Fruit fly (Drosophila melanogaster): ENCODE data around the gene CG9444.

DNA sequence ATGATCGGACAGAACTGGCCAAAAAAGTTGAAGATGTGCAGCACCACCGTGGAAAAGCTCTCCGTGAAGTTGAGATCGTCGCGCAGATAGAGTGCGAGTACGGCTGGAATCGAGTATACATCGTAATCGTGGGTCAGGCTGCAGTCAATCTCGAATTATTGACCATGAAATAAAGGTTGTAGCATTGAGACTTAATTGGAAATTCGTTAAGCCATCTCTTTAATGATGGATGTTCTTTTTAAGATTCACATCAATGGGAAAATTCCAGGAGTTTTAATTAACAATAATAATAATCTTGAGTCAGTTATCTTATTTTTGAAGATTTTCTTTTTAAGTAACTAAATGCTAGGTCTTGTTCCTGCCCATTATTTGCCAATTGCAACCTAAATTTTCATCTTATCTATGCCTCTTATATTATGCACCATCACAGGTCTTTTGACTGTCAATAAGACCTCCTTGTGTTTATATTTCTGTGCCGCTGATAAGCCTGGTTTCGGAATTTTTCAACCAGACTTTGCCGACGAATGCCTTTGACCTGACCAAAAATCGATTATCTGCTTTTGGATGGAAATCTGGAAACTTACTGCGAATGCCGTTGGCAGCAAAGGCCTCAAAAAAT is 891 bp downstream of the CG9444 start:
- TF ChIP-seq OdsH (GFP tag; optimal IDR thresholded peaks at IDR 0.05) (no peak), CG34406 (GFP tag; optimal IDR thresholded peaks at IDR 0.05) (no peak), cyc (GFP tag; optimal IDR thresholded peaks at IDR 0.05) (no peak), ss (GFP tag; optimal IDR thresholded peaks at IDR 0.05) (no peak), CG9139 (GFP tag; optimal IDR thresholded peaks at IDR 0.05) (no peak), eg (GFP tag; IDR thresholded peaks at IDR 0.05) (no peak), Blimp-1 (GFP tag; optimal IDR thresholded peaks at IDR 0.05) (no peak), Sox15 (GFP tag; optimal IDR thresholded peaks at IDR 0.05) (no peak), CG8119 (GFP tag; IDR thresholded peaks at IDR 0.05) (no peak)
